Worm (Caenorhabditis elegans) whole organism, late embryonic: Measurements from ENCODE around the gene F31B12.4.

Source experiments
- C08G9.2 ChIP-seq: sonication (generic microtip); optimal IDR thresholded peaks from 2 replicates; lab custom pipeline; 2016; ENCODE audit warnings: mild to moderate bottlenecking, missing genetic modification characterization, moderate library complexity, missing compliant biosample characterization
- ama-1 ChIP-seq: fragments of 150-350 bp; optimal IDR thresholded peaks from 2 replicates; lab custom pipeline; 2014
- dve-1 ChIP-seq: sonication (generic microtip); optimal IDR thresholded peaks from 2 replicates; lab custom pipeline; 2017; ENCODE audit warnings: antibody characterized with exemption, mild to moderate bottlenecking, missing genetic modification characterization, missing compliant biosample characterization
- elt-2 ChIP-seq: sonication (generic microtip); optimal IDR thresholded peaks from 2 replicates; lab custom pipeline; 2016; ENCODE audit warnings: missing genetic modification reagents, missing genetic modification characterization, missing compliant biosample characterization
- fkh-10 ChIP-seq: fragments of 150-350 bp; optimal IDR thresholded peaks from 2 replicates; lab custom pipeline; 2014; ENCODE audit warnings: missing biosample characterization, missing genetic modification reagents, missing genetic modification characterization
- gmeb-2 ChIP-seq: sonication (generic microtip); optimal IDR thresholded peaks from 2 replicates; lab custom pipeline; 2016; ENCODE audit warnings: missing genetic modification characterization, inconsistent platforms, missing compliant biosample characterization
- mec-3 ChIP-seq: sonication (generic microtip); optimal IDR thresholded peaks from 2 replicates; lab custom pipeline; 2016; ENCODE audit warnings: borderline replicate concordance, missing genetic modification characterization, missing compliant biosample characterization
- pha-4 ChIP-seq: fragments of 150-350 bp; optimal IDR thresholded peaks from 2 replicates; lab custom pipeline; 2018; ENCODE audit warnings: missing biosample characterization, missing genetic modification reagents, missing genetic modification characterization
- pros-1 ChIP-seq: fragments of 150-350 bp; optimal IDR thresholded peaks from 2 replicates; lab custom pipeline; 2014; ENCODE audit warnings: missing biosample characterization, missing genetic modification reagents, missing genetic modification characterization
- unc-3 ChIP-seq, 2 experiments: fragments of 200-800 bp in 1 of 2; sonication (Bioruptor generic) in 1 of 2; sonication (generic microtip) in 1 of 2; conservative IDR thresholded peaks in 1 of 2; optimal IDR thresholded peaks in 1 of 2; 2 replicates each; pipeline versions ENCODE4 v1.3.6 to Lab custom; 2016 to 2022; ENCODE audit warnings: missing compliant biosample characterization in 2 of 2, missing genetic modification characterization in 2 of 2, missing genetic modification reagents in 1 of 2

- no peak for TF ChIP-seq ama-1
- no peak for TF ChIP-seq dve-1 (tag; lab: Kevin White, UChicago)
- no peak for TF ChIP-seq elt-2 (tag; lab: Kevin White, UChicago)
- TF ChIP-seq unc-3 (GFP tag; conservative IDR thresholded peaks at IDR 0.05; lab: Robert Waterston, UW) = no peak
- TF ChIP-seq unc-3 (tag; optimal IDR thresholded peaks at IDR 0.05; lab: Kevin White, UChicago) = no peak
- no peak for TF ChIP-seq fkh-10 (GFP tag; lab: Kevin White, UChicago)
- no peak for TF ChIP-seq mec-3
- no peak for TF ChIP-seq gmeb-2
- no peak for TF ChIP-seq pha-4
- TF ChIP-seq C08G9.2 = no peak
- no peak for TF ChIP-seq pros-1 (tag; lab: Kevin White, UChicago)
Measured at ce11 chrX:10768289-10769153, 36.0 kb upstream of the F31B12.4 start.
